Worm (Caenorhabditis elegans) whole organism, dauer: Measurements from ENCODE around the gene pals-16.

ENCODE experiments used
- unc-62 ChIP-seq: sonication (generic microtip); optimal IDR thresholded peaks from 2 replicates; lab custom pipeline; 2017; ENCODE audit warnings: missing biosample characterization, missing genetic modification reagents, missing genetic modification characterization

Gene pals-16

DNA sequence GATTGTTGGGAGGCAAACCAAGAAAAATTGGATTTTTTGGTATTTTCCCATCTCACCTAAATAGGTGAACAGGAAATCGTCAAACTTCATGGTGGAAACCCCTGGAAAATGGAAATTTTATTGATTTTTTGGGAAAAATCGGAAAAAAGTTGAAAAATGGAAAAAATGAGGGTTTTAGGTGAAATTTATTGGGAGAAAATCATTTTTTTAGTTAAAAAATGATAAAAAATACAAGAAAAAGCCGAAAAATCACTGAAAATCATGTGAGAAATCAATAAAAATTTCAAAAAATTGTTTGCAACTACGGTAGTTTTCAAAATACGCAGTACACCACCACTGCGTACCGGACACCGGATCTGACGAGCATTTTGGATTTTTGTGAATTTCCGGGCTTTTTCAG, 27.4 kb downstream of the pals-16 start, which contains the start of gene lelo-2:
lelo-2 (minus strand) TSS at position 101 of the 400 bp plus-strand sequence.
- no peak for TF ChIP-seq unc-62 (GFP tag; lab: Kevin White, UChicago)

DNA sequence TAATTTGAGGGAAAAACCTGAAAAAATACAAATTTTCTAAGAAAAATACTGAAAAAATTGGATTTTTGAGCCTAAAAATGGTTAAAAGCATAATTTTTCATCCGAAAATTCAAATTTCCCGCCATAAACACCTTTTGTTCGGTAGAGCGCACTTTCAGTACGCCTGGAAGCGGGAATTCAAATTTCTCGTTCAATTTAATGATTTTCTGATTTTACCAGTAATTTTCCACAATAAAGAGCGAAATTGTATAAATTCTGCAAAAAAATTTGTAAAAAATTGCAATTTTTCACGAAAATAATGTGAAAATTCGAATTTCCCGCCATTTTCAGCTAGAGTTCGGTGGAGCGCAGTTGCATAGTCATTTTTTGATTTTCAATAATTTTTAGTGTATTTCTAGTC, 28.7 kb downstream of the pals-16 start:
- no peak for TF ChIP-seq unc-62 (GFP tag; lab: Kevin White, UChicago)

DNA sequence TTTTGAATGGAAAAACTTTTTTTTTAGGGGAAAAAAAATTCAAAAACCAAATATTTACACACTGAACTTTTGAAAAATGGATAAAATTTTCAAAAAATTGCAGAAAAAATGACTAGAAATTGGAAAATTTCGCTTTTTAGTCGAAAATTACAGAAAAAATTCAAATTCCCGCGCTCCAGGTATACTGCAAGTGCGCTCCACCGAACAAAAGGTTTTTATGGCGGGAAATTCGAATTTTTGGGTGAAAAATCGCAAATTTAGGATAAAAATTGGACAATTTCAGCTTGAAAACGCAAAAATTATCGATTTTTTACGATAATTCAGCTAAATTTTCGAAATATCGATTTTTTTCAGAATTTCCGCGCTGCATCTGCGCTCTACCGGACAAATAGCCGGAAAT, 29.5 kb downstream of the pals-16 start:
- no peak for TF ChIP-seq unc-62 (GFP tag; lab: Kevin White, UChicago)

DNA sequence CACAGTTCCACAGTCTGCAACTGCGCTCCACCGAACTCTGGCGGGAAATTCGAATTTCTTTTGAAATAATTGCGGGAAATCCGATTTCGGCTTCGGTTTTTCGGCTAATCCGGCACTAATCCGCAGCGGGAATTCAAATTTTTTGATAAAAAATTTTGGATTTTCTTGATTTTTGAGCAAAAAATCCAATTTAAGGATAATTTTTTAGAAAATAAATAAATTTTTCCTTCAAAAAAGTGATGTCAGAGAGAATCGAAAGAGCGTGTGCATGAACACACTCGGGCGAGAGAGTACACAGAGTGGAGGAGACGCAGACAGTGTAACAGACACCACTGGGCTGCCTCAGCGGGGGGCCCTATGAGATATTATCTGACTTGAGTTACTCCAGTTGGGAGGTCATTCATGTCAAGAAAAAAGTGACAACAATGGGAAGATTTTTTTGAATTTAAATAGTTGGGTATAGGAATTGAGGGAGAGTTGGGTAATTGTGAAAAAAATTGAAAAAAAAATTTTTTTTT, 30.2 kb downstream of the pals-16 start:
- TF ChIP-seq unc-62 (GFP tag; lab: Kevin White, UChicago), result no peak

DNA sequence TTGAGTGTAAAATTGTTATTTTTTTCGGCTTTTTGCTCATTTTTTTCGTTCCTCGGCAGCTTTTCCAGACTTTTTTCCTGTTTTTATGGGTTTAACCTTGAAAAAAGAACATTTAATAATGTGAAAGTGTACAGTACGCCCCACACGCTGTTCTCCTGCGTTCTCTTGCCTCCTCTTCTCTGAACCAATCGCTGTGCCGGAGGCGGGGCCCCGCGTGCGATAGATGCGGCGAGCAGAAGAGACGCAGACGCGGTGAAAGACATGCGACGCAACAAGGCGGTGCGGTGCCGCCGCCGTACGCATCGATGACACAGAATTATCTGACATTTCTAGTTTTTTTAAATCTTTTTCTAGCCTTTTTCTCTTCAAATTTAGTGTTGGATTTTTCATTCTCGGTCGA, 37.0 kb downstream of the pals-16 start:
- TF ChIP-seq unc-62 (GFP tag; lab: Kevin White, UChicago), result no peak

DNA sequence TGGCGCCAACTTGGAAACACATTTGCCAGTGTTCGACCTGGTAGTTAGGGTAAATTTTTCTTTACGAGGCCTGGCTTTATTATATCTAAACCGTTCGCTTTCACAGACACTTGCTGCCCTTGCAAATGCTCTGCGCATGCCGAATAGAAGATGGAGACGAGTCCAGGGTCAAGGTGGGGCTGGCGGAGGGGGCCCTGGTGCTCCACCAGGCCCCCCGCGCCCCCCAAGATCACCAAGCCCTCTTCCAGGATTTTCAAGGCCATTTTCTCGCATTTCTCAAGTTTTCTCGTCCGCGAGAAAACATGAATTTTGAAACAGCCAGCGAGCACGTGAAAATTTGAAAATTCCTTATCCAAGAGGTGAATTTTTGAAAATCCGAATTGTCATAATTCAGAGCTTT, 39.8 kb downstream of the pals-16 start:
- no peak for TF ChIP-seq unc-62 (GFP tag; lab: Kevin White, UChicago)

DNA sequence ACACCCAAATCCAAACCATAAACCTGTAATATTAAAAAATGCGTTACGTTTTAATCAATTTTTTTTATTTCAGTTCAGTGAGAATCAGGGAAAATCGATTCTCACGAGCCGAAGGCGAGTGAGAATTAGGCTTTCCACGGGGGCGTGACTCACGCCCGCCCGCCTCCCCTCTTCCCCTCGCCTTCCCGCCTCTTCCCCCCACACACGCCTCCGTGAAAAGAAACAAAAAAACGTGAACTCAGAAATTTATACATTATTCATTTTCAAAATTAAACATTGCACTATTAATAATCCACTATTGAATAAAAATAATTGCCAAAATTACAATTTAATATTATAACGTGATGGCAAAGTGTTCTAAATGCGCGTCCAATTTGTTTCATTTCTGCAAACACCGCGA, 47.0 kb downstream of the pals-16 start:
- TF ChIP-seq unc-62 (GFP tag; lab: Kevin White, UChicago), result no peak
